Fruit fly (Drosophila melanogaster) whole organism, embryonic: ENCODE measurements around the gene TwdlC.

Experiments
- Abd-B ChIP-seq: fragments of 200-800 bp; sonication (Bioruptor generic); optimal IDR thresholded peaks from 2 replicates; lab custom pipeline; 2018; ENCODE audit warnings: missing biosample characterization, mild to moderate bottlenecking, missing genetic modification characterization, moderate library complexity
- Ada2b ChIP-seq: fragments of 200-800 bp; sonication (Bioruptor generic); IDR thresholded peaks from 2 replicates; pipeline ENCODE4 v1.3.6; 2022; ENCODE audit warnings: missing biosample characterization, missing genetic modification characterization
- Antp ChIP-seq: fragments of 200-800 bp; sonication (Bioruptor generic); optimal IDR thresholded peaks from 3 replicates; lab custom pipeline; 2016; ENCODE audit warnings: missing biosample characterization, missing genetic modification characterization
- Asciz ChIP-seq: fragments of 200-800 bp; sonication (Bioruptor generic); optimal IDR thresholded peaks from 2 replicates; lab custom pipeline; 2017; ENCODE audit warnings: missing biosample characterization, mild to moderate bottlenecking, missing genetic modification characterization, missing genetic modification reagents
- CG10543 ChIP-seq: fragments of 200-800 bp; sonication (Bioruptor generic); optimal IDR thresholded peaks from 3 replicates; lab custom pipeline; 2017; ENCODE audit warnings: missing biosample characterization, mild to moderate bottlenecking, missing genetic modification characterization, moderate library complexity
- CG10979 ChIP-seq: fragments of 200-800 bp; sonication (Bioruptor generic); optimal IDR thresholded peaks from 2 replicates; lab custom pipeline; 2018; ENCODE audit warnings: missing biosample characterization, mild to moderate bottlenecking, missing genetic modification characterization, moderate library complexity
- CG12942 ChIP-seq: fragments of 200-800 bp; sonication (Bioruptor generic); optimal IDR thresholded peaks from 3 replicates; lab custom pipeline; 2016; ENCODE audit warnings: missing biosample characterization, missing genetic modification characterization
- CG13424 ChIP-seq: fragments of 200-800 bp; sonication (Bioruptor generic); optimal IDR thresholded peaks from 2 replicates; lab custom pipeline; 2019; ENCODE audit warnings: missing biosample characterization, mild to moderate bottlenecking, missing genetic modification characterization, moderate library complexity
- CG14710 ChIP-seq: fragments of 200-800 bp; sonication (Bioruptor generic); optimal IDR thresholded peaks from 3 replicates; lab custom pipeline; 2019; ENCODE audit warnings: missing biosample characterization, mild to moderate bottlenecking, missing genetic modification characterization, moderate library complexity
- CG15514 ChIP-seq: fragments of 200-800 bp; sonication (Bioruptor generic); optimal IDR thresholded peaks from 3 replicates; lab custom pipeline; 2017; ENCODE audit warnings: missing biosample characterization, missing genetic modification characterization, mild to moderate bottlenecking, moderate library complexity, missing genetic modification reagents
- CG15601 ChIP-seq: fragments of 200-800 bp; sonication (Bioruptor generic); optimal IDR thresholded peaks from 3 replicates; lab custom pipeline; 2019; ENCODE audit warnings: missing biosample characterization, mild to moderate bottlenecking, missing genetic modification characterization, moderate library complexity
- CG1603 ChIP-seq: fragments of 200-800 bp; sonication (Bioruptor generic); optimal IDR thresholded peaks from 2 replicates; lab custom pipeline; 2019; ENCODE audit warnings: missing biosample characterization, mild to moderate bottlenecking, missing genetic modification characterization, moderate library complexity
- CG16863 ChIP-seq: fragments of 200-800 bp; sonication (Bioruptor generic); optimal IDR thresholded peaks from 3 replicates; lab custom pipeline; 2016; ENCODE audit warnings: missing biosample characterization, missing genetic modification characterization
- CG17385 ChIP-seq: fragments of 200-800 bp; sonication (Bioruptor generic); optimal IDR thresholded peaks from 3 replicates; lab custom pipeline; 2018; ENCODE audit warnings: missing biosample characterization, mild to moderate bottlenecking, missing genetic modification characterization
- CG1832 ChIP-seq: fragments of 200-800 bp; sonication (Bioruptor generic); optimal IDR thresholded peaks from 2 replicates; lab custom pipeline; 2017; ENCODE audit warnings: missing biosample characterization, mild to moderate bottlenecking, missing genetic modification characterization, inconsistent platforms
- CG18476 ChIP-seq: fragments of 200-800 bp; sonication (Bioruptor generic); optimal IDR thresholded peaks from 2 replicates; lab custom pipeline; 2016; ENCODE audit warnings: missing biosample characterization, mild to moderate bottlenecking, missing genetic modification characterization
- CG2199 ChIP-seq: fragments of 200-800 bp; sonication (Bioruptor generic); IDR thresholded peaks from 3 replicates; pipeline ENCODE4 v1.3.6; 2022; ENCODE audit warnings: missing biosample characterization, missing genetic modification characterization
- CG33557 ChIP-seq: fragments of 200-800 bp; sonication (Bioruptor generic); optimal IDR thresholded peaks from 2 replicates; lab custom pipeline; 2019; ENCODE audit warnings: missing biosample characterization, mild to moderate bottlenecking, missing genetic modification characterization, moderate library complexity
- CG4282 ChIP-seq: fragments of 200-800 bp; sonication (Bioruptor generic); optimal IDR thresholded peaks from 2 replicates; lab custom pipeline; 2016; ENCODE audit warnings: missing biosample characterization, missing genetic modification characterization
- CG9609 ChIP-seq: fragments of 200-800 bp; sonication (Bioruptor generic); optimal IDR thresholded peaks from 3 replicates; lab custom pipeline; 2016; ENCODE audit warnings: missing biosample characterization, missing genetic modification characterization
- Doc3 ChIP-seq: fragments of 200-800 bp; sonication (Bioruptor generic); IDR thresholded peaks from 3 replicates; pipeline ENCODE4 v1.3.6; 2022; ENCODE audit warnings: missing biosample characterization, missing genetic modification characterization; ENCODE audit not compliant: partially characterized antibody
- HLH3B ChIP-seq: fragments of 200-800 bp; sonication (Bioruptor generic); IDR thresholded peaks from 2 replicates; pipeline ENCODE4 v1.3.6; 2022; ENCODE audit warnings: missing biosample characterization, missing genetic modification characterization
- HLH54F ChIP-seq: fragments of 200-800 bp; sonication (Bioruptor generic); optimal IDR thresholded peaks from 3 replicates; lab custom pipeline; 2016; ENCODE audit warnings: missing biosample characterization, missing genetic modification characterization
- HmgZ ChIP-seq: fragments of 200-800 bp; sonication (Bioruptor generic); optimal IDR thresholded peaks from 2 replicates; lab custom pipeline; 2018; ENCODE audit warnings: missing biosample characterization, mild to moderate bottlenecking, missing genetic modification characterization
- Jarid2 ChIP-seq: fragments of 200-800 bp; sonication (Bioruptor generic); optimal IDR thresholded peaks from 3 replicates; lab custom pipeline; 2017; ENCODE audit warnings: mild to moderate bottlenecking, missing biosample characterization, missing genetic modification reagents, missing genetic modification characterization
- Meics ChIP-seq: fragments of 200-800 bp; sonication (Bioruptor generic); optimal IDR thresholded peaks from 2 replicates; lab custom pipeline; 2017; ENCODE audit warnings: missing biosample characterization, mild to moderate bottlenecking, missing genetic modification characterization
- Nf-YA ChIP-seq: fragments of 200-800 bp; sonication (Bioruptor generic); IDR thresholded peaks from 2 replicates; pipeline ENCODE4 v1.3.6; 2022; ENCODE audit warnings: missing biosample characterization, missing genetic modification characterization
- NfI ChIP-seq: fragments of 200-800 bp; sonication (Bioruptor generic); optimal IDR thresholded peaks from 3 replicates; lab custom pipeline; 2018; ENCODE audit warnings: missing biosample characterization, mild to moderate bottlenecking, missing genetic modification characterization, moderate library complexity
- Optix ChIP-seq: fragments of 200-800 bp; sonication (Bioruptor generic); IDR thresholded peaks from 3 replicates; pipeline ENCODE4 v1.3.6; 2022; ENCODE audit warnings: missing biosample characterization, missing genetic modification characterization
- Ptx1 ChIP-seq: fragments of 200-800 bp; sonication (Bioruptor generic); IDR thresholded peaks from 2 replicates; pipeline ENCODE4 v1.3.6; 2022; ENCODE audit warnings: missing biosample characterization, missing genetic modification characterization
- Six4 ChIP-seq: fragments of 200-800 bp; sonication (Bioruptor generic); optimal IDR thresholded peaks from 2 replicates; lab custom pipeline; 2016; ENCODE audit warnings: missing biosample characterization, missing genetic modification characterization
- Spps ChIP-seq: fragments of 200-800 bp; sonication (Bioruptor generic); optimal IDR thresholded peaks from 2 replicates; lab custom pipeline; 2018; ENCODE audit warnings: missing biosample characterization, mild to moderate bottlenecking, missing genetic modification characterization
- Taf1 ChIP-seq: fragments of 200-800 bp; sonication (Bioruptor generic); IDR thresholded peaks from 2 replicates; pipeline ENCODE4 v1.3.6; 2022; ENCODE audit warnings: missing biosample characterization, missing genetic modification characterization
- Xrp1 ChIP-seq: fragments of 200-800 bp; sonication (Bioruptor generic); IDR thresholded peaks from 2 replicates; pipeline ENCODE4 v1.3.6; 2022; ENCODE audit warnings: missing biosample characterization, missing genetic modification characterization
- ab ChIP-seq: fragments of 200-800 bp; sonication (Bioruptor generic); optimal IDR thresholded peaks from 2 replicates; lab custom pipeline; 2016; ENCODE audit warnings: missing biosample characterization, missing genetic modification characterization
- ash1 ChIP-seq: fragments of 200-800 bp; sonication (Bioruptor generic); optimal IDR thresholded peaks from 2 replicates; lab custom pipeline; 2018; ENCODE audit warnings: missing biosample characterization, mild to moderate bottlenecking, missing genetic modification characterization
- dati ChIP-seq: fragments of 200-800 bp; sonication (Bioruptor generic); IDR thresholded peaks from 2 replicates; pipeline ENCODE4 v1.3.6; 2022; ENCODE audit warnings: missing biosample characterization, missing genetic modification characterization
- en ChIP-seq: fragments of 200-800 bp; sonication (Bioruptor generic); optimal IDR thresholded peaks from 2 replicates; lab custom pipeline; 2016; ENCODE audit warnings: missing biosample characterization, missing genetic modification characterization
- ewg ChIP-seq: fragments of 200-800 bp; sonication (Bioruptor generic); optimal IDR thresholded peaks from 3 replicates; lab custom pipeline; 2017; ENCODE audit warnings: mild to moderate bottlenecking, missing biosample characterization, missing genetic modification reagents, missing genetic modification characterization
- exex ChIP-seq: fragments of 200-800 bp; sonication (Bioruptor generic); optimal IDR thresholded peaks from 4 replicates; lab custom pipeline; 2018; ENCODE audit warnings: missing biosample characterization, mild to moderate bottlenecking, missing genetic modification characterization, moderate library complexity
- gt ChIP-seq: fragments of 200-800 bp; sonication (Bioruptor generic); IDR thresholded peaks from 2 replicates; pipeline ENCODE4 v1.3.6; 2022; ENCODE audit warnings: missing biosample characterization, missing genetic modification characterization
- hb ChIP-seq: fragments of 200-800 bp; sonication (Bioruptor generic); IDR thresholded peaks from 3 replicates; pipeline ENCODE4 v1.3.6; 2022; ENCODE audit warnings: missing biosample characterization, missing genetic modification characterization; ENCODE audit not compliant: partially characterized antibody
- insv ChIP-seq, 2 experiments: fragments of 200-800 bp; sonication (Bioruptor generic); optimal IDR thresholded peaks; 3 replicates each; lab custom pipeline; 2016 to 2018; ENCODE audit warnings: missing biosample characterization in 2 of 2, missing genetic modification characterization in 2 of 2
- kah ChIP-seq: fragments of 200-800 bp; sonication (Bioruptor generic); optimal IDR thresholded peaks from 2 replicates; lab custom pipeline; 2018; ENCODE audit warnings: missing biosample characterization, mild to moderate bottlenecking, missing genetic modification characterization
- kni ChIP-seq: fragments of 200-800 bp; sonication (Bioruptor generic); optimal IDR thresholded peaks from 3 replicates; lab custom pipeline; 2017; ENCODE audit warnings: mild to moderate bottlenecking, missing biosample characterization, missing genetic modification reagents, missing genetic modification characterization
- lilli ChIP-seq: fragments of 200-800 bp; sonication (Bioruptor generic); optimal IDR thresholded peaks from 3 replicates; lab custom pipeline; 2016; ENCODE audit warnings: missing biosample characterization, missing genetic modification characterization
- scrt ChIP-seq: fragments of 200-800 bp; sonication (Bioruptor generic); optimal IDR thresholded peaks from 2 replicates; lab custom pipeline; 2018; ENCODE audit warnings: missing biosample characterization, mild to moderate bottlenecking, missing genetic modification characterization, moderate library complexity
- sna ChIP-seq: fragments of 200-800 bp; sonication (Bioruptor generic); IDR thresholded peaks from 2 replicates; pipeline ENCODE4 v1.3.6; 2022; ENCODE audit warnings: missing biosample characterization, missing genetic modification characterization; ENCODE audit not compliant: partially characterized antibody
- so ChIP-seq: fragments of 200-800 bp; sonication (Bioruptor generic); IDR thresholded peaks from 3 replicates; pipeline ENCODE4 v1.3.6; 2022; ENCODE audit warnings: missing biosample characterization, missing genetic modification characterization
- tx ChIP-seq: fragments of 200-800 bp; sonication (Bioruptor generic); optimal IDR thresholded peaks from 2 replicates; lab custom pipeline; 2016; ENCODE audit warnings: missing biosample characterization, missing genetic modification characterization
- wor ChIP-seq: fragments of 200-800 bp; sonication (Bioruptor generic); IDR thresholded peaks from 2 replicates; pipeline ENCODE4 v1.3.6; 2022; ENCODE audit warnings: missing biosample characterization, missing genetic modification characterization

The TwdlC gene

DNA sequence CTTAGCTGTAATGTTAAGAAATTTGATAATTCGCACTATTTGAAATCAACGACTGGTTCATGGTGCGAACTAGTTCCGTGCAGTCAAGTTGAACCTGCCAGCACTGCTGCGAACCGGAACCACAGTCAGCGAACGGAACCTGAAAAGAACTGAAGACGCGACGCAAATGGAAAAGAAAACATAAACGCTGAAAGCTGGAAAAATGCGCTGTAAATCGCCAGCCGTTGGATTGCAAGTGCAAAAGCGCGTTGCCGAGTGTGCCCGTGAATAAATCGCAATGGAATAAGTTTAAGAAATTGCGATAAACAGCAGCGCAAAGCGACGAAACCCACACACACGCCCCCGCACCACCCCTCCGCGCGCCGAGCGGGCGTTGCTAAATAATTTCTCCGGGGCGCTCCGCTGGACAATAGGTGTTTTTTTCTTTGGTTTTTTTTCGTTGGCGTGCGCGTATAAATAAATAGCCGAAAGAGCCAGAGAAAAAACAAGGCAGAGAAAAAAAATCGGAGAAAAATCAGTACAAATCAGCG is 27.8 kb upstream of the TwdlC start, which contains the start of gene CG5521 (continued):
- TF ChIP-seq CG1832 (GFP tag; lab: Kevin White, UChicago): no peak
- no peak for TF ChIP-seq CG9609
- no peak for TF ChIP-seq CG13424 (tag; lab: Kevin White, UChicago)
- TF ChIP-seq wor (GFP tag; lab: Robert Waterston, UW): no peak
- no peak for TF ChIP-seq CG4282 (GFP tag; lab: Kevin White, UChicago)
- no peak for TF ChIP-seq Abd-B (GFP tag; lab: Kevin White, UChicago)
- TF ChIP-seq CG10979: no peak
- TF ChIP-seq Six4 (GFP tag; lab: Kevin White, UChicago): no peak
- no peak for TF ChIP-seq Asciz (GFP tag; lab: Kevin White, UChicago)
- TF ChIP-seq CG12942 (GFP tag; lab: Kevin White, UChicago): no peak
- no peak for TF ChIP-seq CG16863 (GFP tag; lab: Kevin White, UChicago)
- TF ChIP-seq sna (GFP tag; lab: Robert Waterston, UW): 0 out of 2 replicates have a peak, but pooled peaks have one; percentile 18
- TF ChIP-seq CG18476 (GFP tag; lab: Kevin White, UChicago): no peak
- no peak for TF ChIP-seq en
- no peak for TF ChIP-seq Xrp1 (GFP tag; lab: Robert Waterston, UW)
- no peak for TF ChIP-seq ewg (GFP tag; lab: Kevin White, UChicago)
- peak; percentile 47; the same call in 1 of the 3 replicates for TF ChIP-seq CG2199 (GFP tag; lab: Robert Waterston, UW)
- no peak for TF ChIP-seq tx (GFP tag; lab: Kevin White, UChicago)
- TF ChIP-seq NfI: no peak
- TF ChIP-seq HLH3B (GFP tag; lab: Robert Waterston, UW): no peak
- TF ChIP-seq Spps (tag; lab: Kevin White, UChicago): no peak
- TF ChIP-seq Ada2b (GFP tag; lab: Robert Waterston, UW): no peak
- TF ChIP-seq Optix: no peak
- TF ChIP-seq CG15514 (GFP tag; lab: Kevin White, UChicago): peak; percentile 100
- TF ChIP-seq so (GFP tag; lab: Robert Waterston, UW): no peak
- no peak for TF ChIP-seq Nf-YA (GFP tag; lab: Robert Waterston, UW)
- TF ChIP-seq Jarid2 (GFP tag; lab: Kevin White, UChicago): no peak
- no peak for TF ChIP-seq exex (tag; lab: Kevin White, UChicago)
- no peak for TF ChIP-seq Ptx1 (GFP tag; lab: Robert Waterston, UW)
- TF ChIP-seq CG15601 (tag; lab: Kevin White, UChicago): peak; percentile 14
- TF ChIP-seq Antp (GFP tag; lab: Kevin White, UChicago): no peak
- no peak for TF ChIP-seq gt (GFP tag; lab: Robert Waterston, UW)
- TF ChIP-seq lilli: no peak
- TF ChIP-seq Taf1: no peak
- no peak for TF ChIP-seq kni (GFP tag; lab: Kevin White, UChicago)
- no peak for TF ChIP-seq HLH54F (GFP tag; lab: Kevin White, UChicago)
- no peak for TF ChIP-seq insv (GFP tag; optimal IDR thresholded peaks at IDR 0.05; lab: Kevin White, UChicago)
- no peak for TF ChIP-seq scrt (GFP tag; lab: Kevin White, UChicago)
- peak; percentile 38 for TF ChIP-seq CG10543 (GFP tag; lab: Kevin White, UChicago)
- no peak for TF ChIP-seq Doc3 (GFP tag; lab: Robert Waterston, UW)
- no peak for TF ChIP-seq Meics (GFP tag; lab: Kevin White, UChicago)
- no peak for TF ChIP-seq CG33557 (GFP tag; lab: Kevin White, UChicago)
- no peak; the same call in 2 of the 3 replicates for TF ChIP-seq hb (GFP tag; lab: Robert Waterston, UW)
- no peak for TF ChIP-seq ab (GFP tag; lab: Kevin White, UChicago)
- no peak for TF ChIP-seq kah (GFP tag; lab: Kevin White, UChicago)
- no peak for TF ChIP-seq CG17385 (GFP tag; lab: Kevin White, UChicago)
- peak; percentile 2 for TF ChIP-seq CG1603 (tag; lab: Kevin White, UChicago)
- no peak for TF ChIP-seq dati (GFP tag; lab: Robert Waterston, UW)
- no peak for TF ChIP-seq CG14710 (tag; lab: Kevin White, UChicago)
- no peak for TF ChIP-seq ash1
- peak; percentile 7 for TF ChIP-seq HmgZ
